Worm (Caenorhabditis elegans) whole organism, early embryonic: Measurements from ENCODE around the gene C01B10.3.

Experiments
- ama-1 ChIP-seq: fragments of 150-350 bp; optimal IDR thresholded peaks from 2 replicates; lab custom pipeline; 2014
- ceh-13 ChIP-seq: fragments of 200-800 bp; sonication (Bioruptor generic); optimal IDR thresholded peaks from 2 replicates; lab custom pipeline; 2018; ENCODE audit warnings: mild to moderate bottlenecking, missing genetic modification characterization, missing compliant biosample characterization
- pes-1 ChIP-seq: fragments of 200-800 bp; sonication (Bioruptor generic); IDR thresholded peaks from 2 replicates; pipeline ENCODE4 v1.3.6; 2022; ENCODE audit warnings: missing genetic modification reagents, missing genetic modification characterization, missing compliant biosample characterization
- sea-1 ChIP-seq: fragments of 200-800 bp; sonication (Bioruptor generic); conservative IDR thresholded peaks from 2 replicates; pipeline ENCODE4 v1.3.6; 2022; ENCODE audit warnings: missing genetic modification characterization, missing compliant biosample characterization
- tbx-11 ChIP-seq: fragments of 200-800 bp; sonication (Bioruptor generic); IDR thresholded peaks from 2 replicates; pipeline ENCODE4 v1.3.6; 2022; ENCODE audit warnings: missing genetic modification characterization, missing compliant biosample characterization
- tra-4 ChIP-seq: sonication (generic microtip); optimal IDR thresholded peaks from 2 replicates; lab custom pipeline; 2017; ENCODE audit warnings: missing genetic modification characterization, missing compliant biosample characterization

DNA sequence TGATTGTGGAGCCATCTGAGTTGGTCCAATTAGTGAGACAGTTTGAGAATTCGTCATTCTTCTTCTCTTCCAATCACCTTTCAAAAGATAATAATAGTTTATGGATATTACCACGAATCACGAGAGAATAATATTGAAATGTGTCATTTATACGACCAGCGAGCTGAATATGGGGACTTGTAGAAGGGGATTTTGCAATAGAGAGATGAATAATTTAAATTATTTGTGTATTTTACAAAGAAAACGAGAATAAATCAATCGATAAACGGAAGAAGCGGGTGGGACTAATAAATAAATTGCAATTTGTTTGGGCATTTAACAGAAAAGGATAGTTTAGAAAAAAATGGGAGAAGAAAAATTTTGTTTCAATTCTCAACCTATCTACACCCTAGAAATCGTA lies 38.5 kb downstream of the C01B10.3 start, which contains the start of gene odr-8:
- TF ChIP-seq tbx-11 (GFP tag; lab: Robert Waterston, UW) (no peak), ama-1 (no peak), pes-1 (GFP tag; lab: Robert Waterston, UW) (no peak), tra-4 (tag; lab: Kevin White, UChicago) (no peak), sea-1 (no peak), ceh-13 (no peak)
